In genomic region chr2L:15746600-15747393, dm6 we compare ENCODE assay signal across 5 fruit fly cellular contexts.
A peak's percentile ranks its signal among the peaks of the same experiment; 100 is the strongest.
TF ChIP-seq lines count a peak whose summit lies in the region.

No protein-coding gene starts in this region.

- TF ChIP-seq CTCF in whole organism, embryonic (GFP tag; optimal IDR thresholded peaks at IDR 0.05; lab: Kevin White, UChicago) = peak; percentile 48

TF ChIP-seq in whole organism, adult, 20 proteins besides CTCF, POLR2A, EP300 and RAD21 (continues in another document):
- peak; percentile 42 for TF ChIP-seq CG5204 (GFP tag; optimal IDR thresholded peaks at IDR 0.05; lab: Kevin White, UChicago)
- TF ChIP-seq toe (GFP tag; optimal IDR thresholded peaks at IDR 0.05; lab: Kevin White, UChicago) = peak; percentile 36
- peak; percentile 54 for TF ChIP-seq tj (GFP tag; optimal IDR thresholded peaks at IDR 0.05; lab: Kevin White, UChicago)
- peak; percentile 52 for TF ChIP-seq pad (GFP tag; optimal IDR thresholded peaks at IDR 0.05; lab: Kevin White, UChicago)
- peak; percentile 50 for TF ChIP-seq Crg-1 (GFP tag; optimal IDR thresholded peaks at IDR 0.05; lab: Kevin White, UChicago)
- peak; percentile 12 for TF ChIP-seq kay (GFP tag; lab: Kevin White, UChicago; ENCODE audit: borderline replicate concordance)
- peak; percentile 68 for TF ChIP-seq CG12768 (GFP tag; optimal IDR thresholded peaks at IDR 0.05; lab: Kevin White, UChicago)
- TF ChIP-seq Clk (GFP tag; optimal IDR thresholded peaks at IDR 0.05; lab: Kevin White, UChicago) = peak; percentile 19
- TF ChIP-seq bab1 (GFP tag; optimal IDR thresholded peaks at IDR 0.05; lab: Kevin White, UChicago) = peak; percentile 86
- peak; percentile 89 for TF ChIP-seq CG11617 (GFP tag; optimal IDR thresholded peaks at IDR 0.05; lab: Kevin White, UChicago)
- peak; percentile 21 for TF ChIP-seq ovo (GFP tag; optimal IDR thresholded peaks at IDR 0.05; lab: Kevin White, UChicago)
- TF ChIP-seq cic (GFP tag; optimal IDR thresholded peaks at IDR 0.05; lab: Kevin White, UChicago) = no peak
- TF ChIP-seq CG33017 (tag; optimal IDR thresholded peaks at IDR 0.05; lab: Kevin White, UChicago) = peak; percentile 73
- no peak for TF ChIP-seq cnc (optimal IDR thresholded peaks at IDR 0.05; lab: Kevin White, UChicago)
- peak; percentile 87 for TF ChIP-seq CG7045 (GFP tag; optimal IDR thresholded peaks at IDR 0.05; lab: Kevin White, UChicago)
- no peak for TF ChIP-seq CG1620 (GFP tag; optimal IDR thresholded peaks at IDR 0.05; lab: Kevin White, UChicago)
- peak; percentile 81 for TF ChIP-seq CG14711 (tag; optimal IDR thresholded peaks at IDR 0.05; lab: Kevin White, UChicago)
- peak; percentile 15 for TF ChIP-seq Hr96 (GFP tag; optimal IDR thresholded peaks at IDR 0.05; lab: Kevin White, UChicago)

TF ChIP-seq in whole organism, embryonic, 481 proteins besides CTCF, POLR2A, EP300 and RAD21 (continues in another document):
- TF ChIP-seq Med (GFP tag; lab: Kevin White, UChicago) = peak; percentile 59
- peak; percentile 92 for TF ChIP-seq CG13296 (GFP tag; optimal IDR thresholded peaks at IDR 0.05; lab: Kevin White, UChicago)
- no peak for TF ChIP-seq chinmo (GFP tag; IDR thresholded peaks at IDR 0.05; lab: Robert Waterston, UW; ENCODE audit: partially characterized antibody)
- TF ChIP-seq CG12219 (GFP tag; optimal IDR thresholded peaks at IDR 0.05; lab: Kevin White, UChicago) = peak; percentile 58
- TF ChIP-seq CG31388 (GFP tag; optimal IDR thresholded peaks at IDR 0.05; lab: Kevin White, UChicago) = peak; percentile 72
- peak; percentile 91 for TF ChIP-seq HHEX (GFP tag; optimal IDR thresholded peaks at IDR 0.05; lab: Kevin White, UChicago)
- TF ChIP-seq vnd (GFP tag; IDR thresholded peaks at IDR 0.05; lab: Robert Waterston, UW; ENCODE audit: partially characterized antibody) = no peak
- TF ChIP-seq nom (GFP tag; optimal IDR thresholded peaks at IDR 0.05; lab: Kevin White, UChicago) = peak; percentile 42
- TF ChIP-seq CG2199 (GFP tag; IDR thresholded peaks at IDR 0.05; lab: Robert Waterston, UW) = no peak
- no peak for TF ChIP-seq Neu2 (GFP tag; optimal IDR thresholded peaks at IDR 0.05; lab: Kevin White, UChicago; ENCODE audit: borderline replicate concordance)
- TF ChIP-seq CG13287 (GFP tag; IDR thresholded peaks at IDR 0.05; lab: Robert Waterston, UW; ENCODE audit: partially characterized antibody) = no peak
- TF ChIP-seq Atf-2 (GFP tag; optimal IDR thresholded peaks at IDR 0.05; lab: Kevin White, UChicago) = peak; percentile 5
- TF ChIP-seq Dad (GFP tag; optimal IDR thresholded peaks at IDR 0.05; lab: Kevin White, UChicago) = peak; percentile 11
- TF ChIP-seq CG3065 (GFP tag; optimal IDR thresholded peaks at IDR 0.05; lab: Kevin White, UChicago) = peak; percentile 82
- TF ChIP-seq yki (optimal IDR thresholded peaks at IDR 0.05; lab: Kevin White, UChicago) = no peak
- peak; percentile 94 for TF ChIP-seq CG15269 (tag; optimal IDR thresholded peaks at IDR 0.05; lab: Kevin White, UChicago)
- peak; percentile 96 for TF ChIP-seq CG7556 (GFP tag; optimal IDR thresholded peaks at IDR 0.05; lab: Kevin White, UChicago)
- no peak for TF ChIP-seq Bgb (GFP tag; IDR thresholded peaks at IDR 0.05; lab: Robert Waterston, UW; ENCODE audit: partially characterized antibody)

TF ChIP-seq in whole organism, prepupa, 60 proteins besides CTCF, POLR2A, EP300 and RAD21 (continues in another document):
- TF ChIP-seq CG7368 (GFP tag; optimal IDR thresholded peaks at IDR 0.05; lab: Kevin White, UChicago) (no peak), achi (GFP tag; optimal IDR thresholded peaks at IDR 0.05; lab: Kevin White, UChicago) (peak; percentile 79), Ets96B (tag; optimal IDR thresholded peaks at IDR 0.05; lab: Kevin White, UChicago) (peak; percentile 86), pdm3 (GFP tag; optimal IDR thresholded peaks at IDR 0.05; lab: Kevin White, UChicago) (peak; percentile 66), Lpt (GFP tag; optimal IDR thresholded peaks at IDR 0.05; lab: Kevin White, UChicago) (peak; percentile 49), cyc (GFP tag; optimal IDR thresholded peaks at IDR 0.05; lab: Kevin White, UChicago) (peak; percentile 75), Sox102F (GFP tag; optimal IDR thresholded peaks at IDR 0.05; lab: Kevin White, UChicago) (peak; percentile 43), CG1621 (tag; optimal IDR thresholded peaks at IDR 0.05; lab: Kevin White, UChicago) (peak; percentile 20), CG10631 (GFP tag; optimal IDR thresholded peaks at IDR 0.05; lab: Kevin White, UChicago) (peak; percentile 90), CG15336 (GFP tag; IDR thresholded peaks at IDR 0.05; lab: Robert Waterston, UW) (peak; percentile 86), topi (GFP tag; optimal IDR thresholded peaks at IDR 0.05; lab: Kevin White, UChicago) (peak; percentile 66), CG11762 (GFP tag; optimal IDR thresholded peaks at IDR 0.05; lab: Kevin White, UChicago; ENCODE audit: insufficient read depth) (peak; percentile 76), CG9139 (GFP tag; optimal IDR thresholded peaks at IDR 0.05; lab: Kevin White, UChicago) (no peak), CG10669 (GFP tag; optimal IDR thresholded peaks at IDR 0.05; lab: Kevin White, UChicago) (peak; percentile 77), CG16779 (tag; optimal IDR thresholded peaks at IDR 0.05; lab: Kevin White, UChicago) (no peak), CG34406 (GFP tag; optimal IDR thresholded peaks at IDR 0.05; lab: Kevin White, UChicago) (peak; percentile 90), Sox14 (GFP tag; optimal IDR thresholded peaks at IDR 0.05; lab: Kevin White, UChicago) (peak; percentile 56), vri (GFP tag; optimal IDR thresholded peaks at IDR 0.05; lab: Kevin White, UChicago) (peak; percentile 35), Blimp-1 (GFP tag; optimal IDR thresholded peaks at IDR 0.05; lab: Kevin White, UChicago) (peak; percentile 73)

TF ChIP-seq in whole organism, pupa, 21 proteins besides CTCF, POLR2A, EP300 and RAD21:
- TF ChIP-seq CG12605 (GFP tag; IDR thresholded peaks at IDR 0.05; lab: Robert Waterston, UW) (no peak), EcR (GFP tag; optimal IDR thresholded peaks at IDR 0.05; lab: Kevin White, UChicago) (no peak), CG8301 (tag; optimal IDR thresholded peaks at IDR 0.05; lab: Kevin White, UChicago) (peak; percentile 76), CG8159 (tag; optimal IDR thresholded peaks at IDR 0.05; lab: Kevin White, UChicago) (peak; percentile 93), CG14655 (GFP tag; optimal IDR thresholded peaks at IDR 0.05; lab: Kevin White, UChicago) (no peak), CG32121 (GFP tag; IDR thresholded peaks at IDR 0.05; lab: Robert Waterston, UW) (peak; percentile 64), gl (tag; optimal IDR thresholded peaks at IDR 0.05; lab: Kevin White, UChicago) (no peak), Pif1A (GFP tag; optimal IDR thresholded peaks at IDR 0.05; lab: Kevin White, UChicago) (peak; percentile 59), CG17806 (tag; optimal IDR thresholded peaks at IDR 0.05; lab: Kevin White, UChicago) (peak; percentile 78), CG13204 (GFP tag; optimal IDR thresholded peaks at IDR 0.05; lab: Kevin White, UChicago) (peak; percentile 35), CG4496 (GFP tag; IDR thresholded peaks at IDR 0.05; lab: Robert Waterston, UW) (peak; percentile 70; the same call in 1 of the 3 replicates), D1 (tag; optimal IDR thresholded peaks at IDR 0.05; lab: Kevin White, UChicago) (peak; percentile 86), Ets98B (GFP tag; IDR thresholded peaks at IDR 0.05; lab: Robert Waterston, UW) (no peak), fd96Ca (GFP tag; IDR thresholded peaks at IDR 0.05; lab: Robert Waterston, UW) (no peak; the same call in 2 of the 3 replicates), CG10348 (GFP tag; IDR thresholded peaks at IDR 0.05; lab: Robert Waterston, UW) (no peak), CG9948 (tag; optimal IDR thresholded peaks at IDR 0.05; lab: Kevin White, UChicago) (peak; percentile 89), CG34367 (tag; optimal IDR thresholded peaks at IDR 0.05; lab: Kevin White, UChicago) (peak; percentile 70), CG15710 (tag; optimal IDR thresholded peaks at IDR 0.05; lab: Kevin White, UChicago) (peak; percentile 89), rn (GFP tag; IDR thresholded peaks at IDR 0.05; lab: Robert Waterston, UW) (0 out of 2 replicates have a peak, but pooled peaks have one; percentile 37), Snoo (tag; optimal IDR thresholded peaks at IDR 0.05; lab: Kevin White, UChicago) (peak; percentile 84), Pif1B (GFP tag; optimal IDR thresholded peaks at IDR 0.05; lab: Kevin White, UChicago) (peak; percentile 62)

TF ChIP-seq in whole organism, wandering third instar larva, 38 proteins besides CTCF, POLR2A, EP300 and RAD21 (continues in another document):
- TF ChIP-seq Myc (optimal IDR thresholded peaks at IDR 0.05; lab: Kevin White, UChicago) (no peak), HLH106 (tag; optimal IDR thresholded peaks at IDR 0.05; lab: Kevin White, UChicago) (peak; percentile 93), Mio (GFP tag; optimal IDR thresholded peaks at IDR 0.05; lab: Kevin White, UChicago) (no peak), h (GFP tag; optimal IDR thresholded peaks at IDR 0.05; lab: Kevin White, UChicago) (peak; percentile 57), Sp1 (GFP tag; optimal IDR thresholded peaks at IDR 0.05; lab: Kevin White, UChicago) (peak; percentile 94), N (GFP tag; optimal IDR thresholded peaks at IDR 0.05; lab: Kevin White, UChicago) (no peak), GATAd (GFP tag; optimal IDR thresholded peaks at IDR 0.05; lab: Kevin White, UChicago) (no peak), fru (GFP tag; optimal IDR thresholded peaks at IDR 0.05; lab: Kevin White, UChicago) (peak; percentile 51), OdsH (GFP tag; optimal IDR thresholded peaks at IDR 0.05; lab: Kevin White, UChicago) (peak; percentile 84), usp (GFP tag; optimal IDR thresholded peaks at IDR 0.05; lab: Kevin White, UChicago) (no peak), dmrt93B (GFP tag; optimal IDR thresholded peaks at IDR 0.05; lab: Kevin White, UChicago) (no peak), br (GFP tag; optimal IDR thresholded peaks at IDR 0.05; lab: Kevin White, UChicago) (peak; percentile 61), Dif (GFP tag; optimal IDR thresholded peaks at IDR 0.05; lab: Kevin White, UChicago; ENCODE audit: partially characterized antibody) (peak; percentile 31), jim (GFP tag; optimal IDR thresholded peaks at IDR 0.05; lab: Kevin White, UChicago) (no peak), foxo (GFP tag; optimal IDR thresholded peaks at IDR 0.05; lab: Kevin White, UChicago) (peak in 1 of 2 experiments; percentile 87), brk (GFP tag; optimal IDR thresholded peaks at IDR 0.05; lab: Kevin White, UChicago) (peak; percentile 12), ey (GFP tag; optimal IDR thresholded peaks at IDR 0.05; lab: Kevin White, UChicago) (peak; percentile 51), tai (GFP tag; optimal IDR thresholded peaks at IDR 0.05; lab: Kevin White, UChicago) (no peak), Hr83 (GFP tag; optimal IDR thresholded peaks at IDR 0.05; lab: Kevin White, UChicago; ENCODE audit: poor library complexity, severe bottlenecking) (no peak), Abd-B (GFP tag; optimal IDR thresholded peaks at IDR 0.05; lab: Kevin White, UChicago) (no peak), woc (GFP tag; optimal IDR thresholded peaks at IDR 0.05; lab: Kevin White, UChicago) (peak; percentile 47), Hnf4 (GFP tag; optimal IDR thresholded peaks at IDR 0.05; lab: Kevin White, UChicago) (peak; percentile 37), sv (GFP tag; optimal IDR thresholded peaks at IDR 0.05; lab: Kevin White, UChicago) (peak; percentile 66)
